Fruit fly (Drosophila melanogaster): ENCODE measurements around the gene ATPsynCF6.

The ATPsynCF6 gene

dm6 chr3R:23363515-23364124, 7.8 kb upstream of the ATPsynCF6 start, which contains the start of gene CG4408 (continued):
- TF ChIP-seq CG32532 (GFP tag; IDR thresholded peaks at IDR 0.05), result peak; percentile 67; the same call in 1 of the 2 replicates
- no peak for TF ChIP-seq CG10565 (GFP tag; optimal IDR thresholded peaks at IDR 0.05)
- TF ChIP-seq Optix (GFP tag; IDR thresholded peaks at IDR 0.05), result no peak
- TF ChIP-seq Pdp1 (GFP tag; optimal IDR thresholded peaks at IDR 0.05), result peak in 1 of 2 experiments; percentile 36
- TF ChIP-seq CG16779 (GFP tag; IDR thresholded peaks at IDR 0.05), result no peak
- no peak for TF ChIP-seq chm (GFP tag; IDR thresholded peaks at IDR 0.05)
- TF ChIP-seq dmrt99B (tag; optimal IDR thresholded peaks at IDR 0.05), result peak; percentile 31
- TF ChIP-seq CoRest (tag; optimal IDR thresholded peaks at IDR 0.05), result peak; percentile 32
- peak; percentile 61; the same call in 1 of the 2 replicates for TF ChIP-seq sob (GFP tag; IDR thresholded peaks at IDR 0.05)
- peak; percentile 19 to 20 for TF ChIP-seq bsh (GFP tag; optimal IDR thresholded peaks at IDR 0.05)
- TF ChIP-seq hb (GFP tag; IDR thresholded peaks at IDR 0.05; ENCODE audit: partially characterized antibody), result no peak
- 0 out of 2 replicates have a peak, but pooled peaks have one; percentile 13 for TF ChIP-seq CG43689 (GFP tag; IDR thresholded peaks at IDR 0.05)
- no peak for TF ChIP-seq kah (GFP tag; optimal IDR thresholded peaks at IDR 0.05)
- TF ChIP-seq eve (GFP tag; optimal IDR thresholded peaks at IDR 0.05), result no peak
- no peak for TF ChIP-seq CG31441 (GFP tag; IDR thresholded peaks at IDR 0.05)
- no peak for TF ChIP-seq BtbVII (GFP tag; optimal IDR thresholded peaks at IDR 0.05)
- no peak for TF ChIP-seq Usf (GFP tag; optimal IDR thresholded peaks at IDR 0.05)
- peak; percentile 32 for TF ChIP-seq CG8924 (tag; optimal IDR thresholded peaks at IDR 0.05)
- TF ChIP-seq CG34224 (GFP tag; IDR thresholded peaks at IDR 0.05; ENCODE audit: partially characterized antibody), result no peak
- TF ChIP-seq HHEX (GFP tag; optimal IDR thresholded peaks at IDR 0.05), result peak; percentile 32
- TF ChIP-seq nerfin-2 (GFP tag; IDR thresholded peaks at IDR 0.05; ENCODE audit: partially characterized antibody), result no peak
- TF ChIP-seq MESR4 (GFP tag; optimal IDR thresholded peaks at IDR 0.05), result no peak
- no peak for TF ChIP-seq CG6654 (GFP tag; optimal IDR thresholded peaks at IDR 0.05)
- TF ChIP-seq CG2678 (tag; optimal IDR thresholded peaks at IDR 0.05), result peak; percentile 65
- peak; percentile 16 for TF ChIP-seq CG1603 (tag; optimal IDR thresholded peaks at IDR 0.05)
- no peak for TF ChIP-seq CG16815 (GFP tag; optimal IDR thresholded peaks at IDR 0.05)
- no peak for TF ChIP-seq CG12219 (GFP tag; optimal IDR thresholded peaks at IDR 0.05)
- TF ChIP-seq CG12071 (GFP tag; optimal IDR thresholded peaks at IDR 0.05), result peak; percentile 45
- peak; percentile 46 for TF ChIP-seq Blimp-1 (GFP tag; optimal IDR thresholded peaks at IDR 0.05)
- no peak for TF ChIP-seq kay (GFP tag; optimal IDR thresholded peaks at IDR 0.05)
- TF ChIP-seq Taf1 (GFP tag; IDR thresholded peaks at IDR 0.05), result no peak; the same call in 1 of the 2 replicates
- TF ChIP-seq Fer3 (tag; optimal IDR thresholded peaks at IDR 0.05), result peak; percentile 56
- peak; percentile 32 for TF ChIP-seq CG13296 (GFP tag; optimal IDR thresholded peaks at IDR 0.05)
- no peak for TF ChIP-seq btn (GFP tag; optimal IDR thresholded peaks at IDR 0.05)
- peak; percentile 38; the same call in 1 of the 2 replicates for TF ChIP-seq Rfx (GFP tag; IDR thresholded peaks at IDR 0.05)
- TF ChIP-seq CG8089 (GFP tag; optimal IDR thresholded peaks at IDR 0.05), result no peak
- peak; percentile 25 for TF ChIP-seq D19A (tag; optimal IDR thresholded peaks at IDR 0.05)
- no peak for TF ChIP-seq Hr39 (optimal IDR thresholded peaks at IDR 0.05)
- TF ChIP-seq CG18619 (GFP tag; optimal IDR thresholded peaks at IDR 0.05), result no peak
- TF ChIP-seq Ets97D (GFP tag; optimal IDR thresholded peaks at IDR 0.05), result no peak
- no peak for TF ChIP-seq ato (GFP tag; IDR thresholded peaks at IDR 0.05; ENCODE audit: partially characterized antibody)
- TF ChIP-seq Stat92E (GFP tag; optimal IDR thresholded peaks at IDR 0.05), result no peak
- TF ChIP-seq tin (GFP tag; optimal IDR thresholded peaks at IDR 0.05), result no peak
- TF ChIP-seq peb (GFP tag; IDR thresholded peaks at IDR 0.05), result no peak
- no peak for TF ChIP-seq zfh1 (GFP tag; IDR thresholded peaks at IDR 0.05)
- TF ChIP-seq CG15601 (tag; optimal IDR thresholded peaks at IDR 0.05), result no peak
- peak; percentile 19 for TF ChIP-seq CG13424 (tag; optimal IDR thresholded peaks at IDR 0.05)
- TF ChIP-seq CG15696 (tag; optimal IDR thresholded peaks at IDR 0.05), result peak; percentile 0
- TF ChIP-seq slbo (GFP tag; IDR thresholded peaks at IDR 0.05), result no peak

Data from whole organism, embryonic.